Fruit fly (Drosophila melanogaster): ENCODE measurements around the gene vnd.

Gene vnd

DNA sequence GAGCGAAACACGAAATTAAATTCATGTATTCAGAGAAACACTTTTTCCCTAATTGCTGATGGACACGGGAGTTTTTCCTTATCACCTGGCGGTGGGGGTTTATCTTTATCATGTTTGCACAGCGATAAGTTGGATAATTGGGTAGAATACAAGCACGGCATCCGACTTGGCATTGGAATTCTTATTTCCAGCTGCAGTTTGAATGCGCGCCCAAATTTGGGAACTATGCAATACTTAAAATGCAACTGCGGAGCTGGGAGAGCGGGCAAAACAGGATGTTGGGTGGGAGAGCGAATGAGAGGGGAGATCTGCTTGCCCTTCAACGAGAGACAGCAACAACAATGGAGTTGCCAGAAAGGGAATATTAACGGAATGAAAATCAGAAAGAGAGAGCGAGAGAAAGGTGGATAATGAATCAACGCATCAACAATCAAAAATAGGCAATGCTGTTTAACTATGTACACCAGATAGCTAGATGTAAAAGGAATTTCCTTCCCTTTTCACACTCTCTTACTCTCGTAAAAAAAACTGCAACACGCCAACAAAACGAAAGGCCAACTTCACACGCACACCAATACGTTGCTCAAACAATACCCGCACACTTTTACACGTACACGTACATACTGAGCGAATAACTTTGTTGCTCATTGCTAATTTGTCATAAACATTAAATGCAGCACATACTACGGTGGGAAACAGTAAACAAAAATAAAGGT lies 35.0 kb downstream of the vnd start:
- TF ChIP-seq dsx (GFP tag; optimal IDR thresholded peaks at IDR 0.05; ENCODE audit: poor library complexity, severe bottlenecking) (peak; percentile 87), OdsH (GFP tag; optimal IDR thresholded peaks at IDR 0.05) (no peak), svp (GFP tag) (peak; percentile 58), Eip78C (GFP tag) (peak; percentile 70), CG34406 (GFP tag; optimal IDR thresholded peaks at IDR 0.05) (no peak), CG10631 (GFP tag; optimal IDR thresholded peaks at IDR 0.05) (no peak), vri (GFP tag; optimal IDR thresholded peaks at IDR 0.05) (peak; percentile 11), fkh (GFP tag; optimal IDR thresholded peaks at IDR 0.05) (peak; percentile 6), CG6792 (GFP tag; optimal IDR thresholded peaks at IDR 0.05) (peak; percentile 2), topi (GFP tag; optimal IDR thresholded peaks at IDR 0.05) (peak; percentile 33), Eip75B (GFP tag; optimal IDR thresholded peaks at IDR 0.05) (no peak), spab (GFP tag; optimal IDR thresholded peaks at IDR 0.05) (no peak), CG6163 (GFP tag; IDR thresholded peaks at IDR 0.05) (0 out of 3 replicates have a peak, but pooled peaks have one; percentile 23), CG3919 (GFP tag; optimal IDR thresholded peaks at IDR 0.05) (peak; percentile 0), Ets21C (GFP tag; optimal IDR thresholded peaks at IDR 0.05) (no peak), esn (GFP tag; optimal IDR thresholded peaks at IDR 0.05) (peak; percentile 42), CG9139 (GFP tag; optimal IDR thresholded peaks at IDR 0.05) (no peak), pdm3 (GFP tag; optimal IDR thresholded peaks at IDR 0.05) (peak; percentile 3), lz (GFP tag; optimal IDR thresholded peaks at IDR 0.05) (peak; percentile 5), CG6276 (GFP tag; optimal IDR thresholded peaks at IDR 0.05) (no peak), Ets96B (tag; optimal IDR thresholded peaks at IDR 0.05) (no peak)

DNA sequence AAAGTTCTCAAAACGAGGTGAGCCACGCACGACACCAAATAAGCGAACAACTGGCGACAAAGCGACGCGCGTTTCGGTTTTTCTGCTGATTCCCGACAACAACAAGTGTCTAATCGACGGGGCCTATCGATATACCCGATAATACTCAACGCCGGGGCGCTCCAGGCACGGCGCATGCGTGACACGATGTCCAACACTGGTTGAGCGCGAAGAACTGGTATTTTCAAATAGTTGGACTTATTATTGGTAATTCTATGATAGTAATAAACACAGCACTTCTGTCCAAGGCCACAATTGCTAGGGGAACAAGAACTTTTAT lies 35.5 kb downstream of the vnd start:
- peak; percentile 2 for TF ChIP-seq Hr39 (GFP tag; optimal IDR thresholded peaks at IDR 0.05)
- TF ChIP-seq dac (GFP tag; optimal IDR thresholded peaks at IDR 0.05), result no peak
- peak; percentile 85 for TF ChIP-seq CG1621 (tag; optimal IDR thresholded peaks at IDR 0.05)
- TF ChIP-seq fd85E (GFP tag; optimal IDR thresholded peaks at IDR 0.05), result no peak
- peak; percentile 64 for TF ChIP-seq dsx (GFP tag; optimal IDR thresholded peaks at IDR 0.05; ENCODE audit: poor library complexity, severe bottlenecking)
- TF ChIP-seq Sox14 (GFP tag; optimal IDR thresholded peaks at IDR 0.05), result peak; percentile 13
- peak; percentile 54 for TF ChIP-seq fkh (GFP tag; optimal IDR thresholded peaks at IDR 0.05)
- TF ChIP-seq topi (GFP tag; optimal IDR thresholded peaks at IDR 0.05), result no peak
- TF ChIP-seq CG9139 (GFP tag; optimal IDR thresholded peaks at IDR 0.05), result no peak
- no peak for TF ChIP-seq CG34406 (GFP tag; optimal IDR thresholded peaks at IDR 0.05)
- peak; percentile 7 for TF ChIP-seq Eip78C (GFP tag)

DNA sequence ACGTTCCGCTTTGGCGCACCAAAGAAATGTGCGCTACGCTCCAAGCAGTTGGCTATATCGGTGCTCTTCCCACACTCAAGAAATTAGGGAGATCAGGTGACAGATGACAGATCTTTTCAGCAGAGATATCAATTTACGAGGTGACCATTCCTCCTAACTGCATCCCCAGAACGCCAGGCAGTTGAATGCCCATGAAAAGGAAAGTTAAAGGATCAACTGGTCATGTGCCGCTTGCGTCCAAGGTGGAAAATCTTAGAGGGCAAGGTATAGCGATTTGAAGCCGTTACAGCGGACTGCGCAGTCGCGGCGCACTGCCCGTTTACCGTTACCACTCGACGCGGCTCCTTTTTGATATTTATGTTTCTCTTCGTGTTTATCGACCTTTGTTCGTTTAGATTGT lies 36.7 kb downstream of the vnd start:
- TF ChIP-seq CG6792 (GFP tag; optimal IDR thresholded peaks at IDR 0.05), result no peak
- TF ChIP-seq CG10631 (GFP tag; optimal IDR thresholded peaks at IDR 0.05), result no peak
- TF ChIP-seq CG8119 (GFP tag; IDR thresholded peaks at IDR 0.05), result no peak
- TF ChIP-seq OdsH (GFP tag; optimal IDR thresholded peaks at IDR 0.05), result no peak
- no peak for TF ChIP-seq CG6854 (GFP tag; optimal IDR thresholded peaks at IDR 0.05)
- TF ChIP-seq CG11762 (GFP tag; optimal IDR thresholded peaks at IDR 0.05; ENCODE audit: insufficient read depth), result no peak
- TF ChIP-seq Eip75B (GFP tag; optimal IDR thresholded peaks at IDR 0.05), result no peak
- no peak for TF ChIP-seq Eip93F (GFP tag; optimal IDR thresholded peaks at IDR 0.05)
- TF ChIP-seq Sox15 (GFP tag; optimal IDR thresholded peaks at IDR 0.05), result no peak
- peak; percentile 2 for TF ChIP-seq Eip78C (GFP tag)
- peak; percentile 59 for TF ChIP-seq CG32006 (GFP tag; optimal IDR thresholded peaks at IDR 0.05)
- peak; percentile 2 for TF ChIP-seq CG31627 (GFP tag; optimal IDR thresholded peaks at IDR 0.05)
- no peak for TF ChIP-seq pdm3 (GFP tag; optimal IDR thresholded peaks at IDR 0.05)
- no peak for TF ChIP-seq CG4318 (GFP tag; optimal IDR thresholded peaks at IDR 0.05)
- no peak for TF ChIP-seq CG34406 (GFP tag; optimal IDR thresholded peaks at IDR 0.05)
- TF ChIP-seq dsx (GFP tag; optimal IDR thresholded peaks at IDR 0.05; ENCODE audit: poor library complexity, severe bottlenecking), result no peak
- TF ChIP-seq CG15336 (GFP tag; IDR thresholded peaks at IDR 0.05), result peak; percentile 39; the same call in 1 of the 2 replicates
- TF ChIP-seq Sox102F (GFP tag; optimal IDR thresholded peaks at IDR 0.05), result no peak
- TF ChIP-seq Hr39 (GFP tag; optimal IDR thresholded peaks at IDR 0.05), result peak; percentile 5
- peak; percentile 21 for TF ChIP-seq lz (GFP tag; optimal IDR thresholded peaks at IDR 0.05)
- TF ChIP-seq esn (GFP tag; optimal IDR thresholded peaks at IDR 0.05), result no peak
- peak; percentile 74 for TF ChIP-seq svp (GFP tag)
- no peak for TF ChIP-seq Sox14 (GFP tag; optimal IDR thresholded peaks at IDR 0.05)
- peak; percentile 10 for TF ChIP-seq Hr4 (GFP tag; optimal IDR thresholded peaks at IDR 0.05)
- no peak for TF ChIP-seq net (GFP tag; optimal IDR thresholded peaks at IDR 0.05)
- no peak for TF ChIP-seq CG11902 (GFP tag; optimal IDR thresholded peaks at IDR 0.05)
- TF ChIP-seq CG1621 (tag; optimal IDR thresholded peaks at IDR 0.05), result no peak
- no peak for TF ChIP-seq vri (GFP tag; optimal IDR thresholded peaks at IDR 0.05)
- TF ChIP-seq fd85E (GFP tag; optimal IDR thresholded peaks at IDR 0.05), result no peak
- TF ChIP-seq CG9139 (GFP tag; optimal IDR thresholded peaks at IDR 0.05), result no peak
- TF ChIP-seq dac (GFP tag; optimal IDR thresholded peaks at IDR 0.05), result no peak
- no peak for TF ChIP-seq Gug (GFP tag; IDR thresholded peaks at IDR 0.05)
- no peak for TF ChIP-seq CG8632 (GFP tag; optimal IDR thresholded peaks at IDR 0.05)
- TF ChIP-seq CG16779 (tag; optimal IDR thresholded peaks at IDR 0.05), result no peak
- no peak for TF ChIP-seq eg (GFP tag; IDR thresholded peaks at IDR 0.05)
- no peak for TF ChIP-seq spab (GFP tag; optimal IDR thresholded peaks at IDR 0.05)
- no peak for TF ChIP-seq acj6 (GFP tag; optimal IDR thresholded peaks at IDR 0.05)

All from whole organism, prepupa.